Worm (Caenorhabditis elegans) whole organism, late embryonic: ENCODE measurements around the gene F11A10.6.

Experiments used
- F13H6.1 ChIP-seq: sonication (generic microtip); optimal IDR thresholded peaks from 2 replicates; lab custom pipeline; 2016; ENCODE audit warnings: missing genetic modification characterization, missing compliant biosample characterization
- K02D7.2 ChIP-seq: sonication (generic microtip); optimal IDR thresholded peaks from 2 replicates; lab custom pipeline; 2017; ENCODE audit warnings: mild to moderate bottlenecking, missing genetic modification characterization, missing compliant biosample characterization
- Y22D7AL.16 ChIP-seq: sonication (generic microtip); optimal IDR thresholded peaks from 2 replicates; lab custom pipeline; 2016; ENCODE audit warnings: missing genetic modification characterization, missing compliant biosample characterization
- ama-1 ChIP-seq: fragments of 150-350 bp; optimal IDR thresholded peaks from 2 replicates; lab custom pipeline; 2014
- ceh-14 ChIP-seq: sonication (generic microtip); optimal IDR thresholded peaks from 2 replicates; lab custom pipeline; 2016; ENCODE audit warnings: missing genotype, missing genetic modification characterization, missing compliant biosample characterization
- ceh-18 ChIP-seq: sonication (generic microtip); optimal IDR thresholded peaks from 2 replicates; lab custom pipeline; 2016; ENCODE audit warnings: missing genetic modification characterization, missing compliant biosample characterization
- ceh-2 ChIP-seq: sonication (generic microtip); optimal IDR thresholded peaks from 2 replicates; lab custom pipeline; 2016; ENCODE audit warnings: missing genotype, missing genetic modification characterization, missing compliant biosample characterization
- ceh-34 ChIP-seq: sonication (generic microtip); optimal IDR thresholded peaks from 2 replicates; lab custom pipeline; 2016; ENCODE audit warnings: mild to moderate bottlenecking, missing genetic modification characterization, missing compliant biosample characterization
- ceh-45 ChIP-seq: fragments of 200-800 bp; sonication (Bioruptor generic); IDR thresholded peaks from 2 replicates; pipeline ENCODE4 v1.3.6; 2022; ENCODE audit warnings: missing genetic modification reagents, missing genetic modification characterization, missing compliant biosample characterization
- ceh-48 ChIP-seq: sonication (generic microtip); optimal IDR thresholded peaks from 2 replicates; lab custom pipeline; 2016; ENCODE audit warnings: missing genetic modification characterization, inconsistent platforms, missing compliant biosample characterization
- ceh-6 ChIP-seq: fragments of 200-800 bp; sonication (Bioruptor generic); optimal IDR thresholded peaks from 2 replicates; lab custom pipeline; 2018; ENCODE audit warnings: mild to moderate bottlenecking, missing genetic modification characterization, missing compliant biosample characterization
- ceh-9 ChIP-seq: sonication (generic microtip); optimal IDR thresholded peaks from 2 replicates; lab custom pipeline; 2016; ENCODE audit warnings: mild to moderate bottlenecking, missing genetic modification characterization, inconsistent platforms, missing compliant biosample characterization
- che-1 ChIP-seq: sonication (generic microtip); optimal IDR thresholded peaks from 2 replicates; lab custom pipeline; 2016; ENCODE audit warnings: mild to moderate bottlenecking, missing genetic modification characterization, missing compliant biosample characterization
- dve-1 ChIP-seq: sonication (generic microtip); optimal IDR thresholded peaks from 2 replicates; lab custom pipeline; 2017; ENCODE audit warnings: antibody characterized with exemption, mild to moderate bottlenecking, missing genetic modification characterization, missing compliant biosample characterization
- elt-2 ChIP-seq: sonication (generic microtip); optimal IDR thresholded peaks from 2 replicates; lab custom pipeline; 2016; ENCODE audit warnings: missing genetic modification reagents, missing genetic modification characterization, missing compliant biosample characterization
- elt-4 ChIP-seq: sonication (generic microtip); optimal IDR thresholded peaks from 2 replicates; lab custom pipeline; 2016; ENCODE audit warnings: missing genetic modification characterization, missing compliant biosample characterization
- fkh-6 ChIP-seq: sonication (generic microtip); optimal IDR thresholded peaks from 2 replicates; lab custom pipeline; 2016; ENCODE audit warnings: missing genetic modification characterization, missing compliant biosample characterization
- hlh-13 ChIP-seq: fragments of 200-800 bp; sonication (Bioruptor generic); optimal IDR thresholded peaks from 2 replicates; lab custom pipeline; 2018; ENCODE audit warnings: mild to moderate bottlenecking, missing genetic modification characterization, missing compliant biosample characterization
- hlh-30 ChIP-seq: sonication (generic microtip); optimal IDR thresholded peaks from 2 replicates; lab custom pipeline; 2017; ENCODE audit warnings: antibody characterized with exemption, missing genetic modification characterization, missing compliant biosample characterization; ENCODE audit not compliant: insufficient read depth
- hlh-6 ChIP-seq: sonication (generic microtip); optimal IDR thresholded peaks from 2 replicates; lab custom pipeline; 2016; ENCODE audit warnings: missing genotype, missing genetic modification characterization, missing compliant biosample characterization
- hlh-8 ChIP-seq: sonication (generic microtip); optimal IDR thresholded peaks from 2 replicates; lab custom pipeline; 2016; ENCODE audit warnings: missing genotype, missing genetic modification characterization, missing compliant biosample characterization
- lin-11 ChIP-seq: fragments of 200-800 bp; sonication (Bioruptor generic); optimal IDR thresholded peaks from 2 replicates; lab custom pipeline; 2018; ENCODE audit warnings: mild to moderate bottlenecking, missing genetic modification characterization, missing compliant biosample characterization
- madf-2 ChIP-seq: sonication (generic microtip); optimal IDR thresholded peaks from 2 replicates; lab custom pipeline; 2017; ENCODE audit warnings: missing genetic modification characterization, missing compliant biosample characterization
- mec-3 ChIP-seq: sonication (generic microtip); optimal IDR thresholded peaks from 2 replicates; lab custom pipeline; 2016; ENCODE audit warnings: borderline replicate concordance, missing genetic modification characterization, missing compliant biosample characterization
- nfya-1 ChIP-seq: sonication (generic microtip); optimal IDR thresholded peaks from 2 replicates; lab custom pipeline; 2017; ENCODE audit warnings: missing genetic modification characterization, mild to moderate bottlenecking, missing compliant biosample characterization, antibody characterized with exemption, moderate library complexity
- nhr-11 ChIP-seq: fragments of 150-350 bp; optimal IDR thresholded peaks from 2 replicates; lab custom pipeline; 2014; ENCODE audit warnings: missing biosample characterization, missing genetic modification characterization
- npax-4 ChIP-seq: sonication (generic microtip); optimal IDR thresholded peaks from 2 replicates; lab custom pipeline; 2016; ENCODE audit warnings: missing genetic modification characterization, missing compliant biosample characterization
- odd-2 ChIP-seq: sonication (generic microtip); optimal IDR thresholded peaks from 2 replicates; lab custom pipeline; 2017; ENCODE audit warnings: antibody characterized with exemption, mild to moderate bottlenecking, missing genetic modification characterization, missing compliant biosample characterization
- pat-9 ChIP-seq: fragments of 200-800 bp; sonication (Bioruptor generic); optimal IDR thresholded peaks from 2 replicates; lab custom pipeline; 2018; ENCODE audit warnings: mild to moderate bottlenecking, missing genetic modification characterization, moderate library complexity, missing compliant biosample characterization
- pax-1 ChIP-seq: fragments of 150-350 bp; optimal IDR thresholded peaks from 2 replicates; lab custom pipeline; 2014; ENCODE audit warnings: missing biosample characterization, missing genetic modification characterization
- pha-4 ChIP-seq: fragments of 150-350 bp; optimal IDR thresholded peaks from 2 replicates; lab custom pipeline; 2018; ENCODE audit warnings: missing biosample characterization, missing genetic modification reagents, missing genetic modification characterization
- pqm-1 ChIP-seq: sonication (generic microtip); optimal IDR thresholded peaks from 2 replicates; lab custom pipeline; 2016; ENCODE audit warnings: missing genetic modification characterization, missing compliant biosample characterization
- pros-1 ChIP-seq: fragments of 150-350 bp; optimal IDR thresholded peaks from 2 replicates; lab custom pipeline; 2014; ENCODE audit warnings: missing biosample characterization, missing genetic modification reagents, missing genetic modification characterization
- tbx-7 ChIP-seq: sonication (generic microtip); optimal IDR thresholded peaks from 2 replicates; lab custom pipeline; 2016; ENCODE audit warnings: missing genotype, missing genetic modification characterization, missing compliant biosample characterization
- unc-3 ChIP-seq, 2 experiments: fragments of 200-800 bp in 1 of 2; sonication (Bioruptor generic) in 1 of 2; sonication (generic microtip) in 1 of 2; conservative IDR thresholded peaks in 1 of 2; optimal IDR thresholded peaks in 1 of 2; 2 replicates each; pipeline versions ENCODE4 v1.3.6 to Lab custom; 2016 to 2022; ENCODE audit warnings: missing compliant biosample characterization in 2 of 2, missing genetic modification characterization in 2 of 2, missing genetic modification reagents in 1 of 2
- unc-55 ChIP-seq: sonication (generic microtip); optimal IDR thresholded peaks from 2 replicates; lab custom pipeline; 2017; ENCODE audit warnings: missing biosample characterization, missing genetic modification reagents, missing genetic modification characterization
- unc-86 ChIP-seq: sonication (generic microtip); optimal IDR thresholded peaks from 2 replicates; lab custom pipeline; 2016; ENCODE audit warnings: missing genetic modification characterization, missing compliant biosample characterization
- zip-5 ChIP-seq: sonication (generic microtip); optimal IDR thresholded peaks from 2 replicates; lab custom pipeline; 2016; ENCODE audit warnings: missing genetic modification characterization, missing compliant biosample characterization

Gene F11A10.6

ce11 chrIV:12046524-12047203 is 42.8 kb downstream of the F11A10.6 start, which contains the start of gene T12G3.2:
Gene T12G3.2 (minus strand): TSS chrIV:12046967.
- TF ChIP-seq ceh-45 (GFP tag; lab: Robert Waterston, UW) (no peak), fkh-6 (tag; lab: Kevin White, UChicago) (no peak), ceh-48 (tag; lab: Kevin White, UChicago) (no peak), elt-2 (tag; lab: Kevin White, UChicago) (peak; percentile 76), che-1 (no peak), hlh-13 (GFP tag; lab: Kevin White, UChicago) (no peak), ceh-6 (no peak)

ce11 chrIV:12044844-12045738 is 44.4 kb downstream of the F11A10.6 start:
- TF ChIP-seq che-1 (no peak), K02D7.2 (tag; lab: Kevin White, UChicago) (no peak), fkh-6 (tag; lab: Kevin White, UChicago) (no peak), npax-4 (tag; lab: Kevin White, UChicago) (no peak), unc-55 (no peak), pqm-1 (no peak), elt-4 (tag; lab: Kevin White, UChicago) (no peak), hlh-8 (tag; lab: Kevin White, UChicago) (no peak), ama-1 (lab: Kevin White, UChicago) (no peak), ceh-18 (tag; lab: Kevin White, UChicago) (no peak), mec-3 (no peak), F13H6.1 (tag; lab: Kevin White, UChicago) (no peak), nhr-11 (tag; lab: Kevin White, UChicago) (no peak), hlh-30 (tag; lab: Kevin White, UChicago) (no peak)

- TF ChIP-seq zip-5 (no peak), odd-2 (tag; lab: Kevin White, UChicago) (no peak), ceh-6 (no peak), pax-1 (no peak), nfya-1 (no peak), madf-2 (tag; lab: Kevin White, UChicago) (no peak), pqm-1 (no peak), Y22D7AL.16 (tag; lab: Kevin White, UChicago) (no peak), lin-11 (tag; lab: Kevin White, UChicago) (no peak), hlh-6 (no peak), hlh-13 (GFP tag; lab: Kevin White, UChicago) (no peak), pros-1 (tag; lab: Kevin White, UChicago) (no peak)
These were observed 46.4 kb downstream of the F11A10.6 start for ce11 chrIV:12043054-12043453.

- TF ChIP-seq unc-3 (GFP tag; conservative IDR thresholded peaks at IDR 0.05; lab: Robert Waterston, UW): no peak
- TF ChIP-seq unc-3 (tag; optimal IDR thresholded peaks at IDR 0.05; lab: Kevin White, UChicago): no peak
- TF ChIP-seq pha-4 (tag; lab: Kevin White, UChicago): no peak
- TF ChIP-seq unc-86 (tag; lab: Kevin White, UChicago): no peak
- TF ChIP-seq madf-2 (tag; lab: Kevin White, UChicago): no peak
- TF ChIP-seq elt-4 (tag; lab: Kevin White, UChicago): no peak
- TF ChIP-seq ceh-9: no peak
- TF ChIP-seq pat-9: no peak
- no peak for TF ChIP-seq ceh-34
- no peak for TF ChIP-seq elt-2 (tag; lab: Kevin White, UChicago)
- no peak for TF ChIP-seq ceh-2
- no peak for TF ChIP-seq dve-1 (tag; lab: Kevin White, UChicago)
- no peak for TF ChIP-seq tbx-7
- TF ChIP-seq ama-1 (lab: Kevin White, UChicago): no peak
- no peak for TF ChIP-seq che-1
- TF ChIP-seq F13H6.1 (tag; lab: Kevin White, UChicago): no peak
- TF ChIP-seq ceh-14 (tag; lab: Kevin White, UChicago): no peak
- no peak for TF ChIP-seq unc-55
- TF ChIP-seq ceh-18 (tag; lab: Kevin White, UChicago): no peak
These were observed 49.0 kb downstream of the F11A10.6 start for ce11 chrIV:12040431-12040830.
